Fruit fly (Drosophila melanogaster) whole organism, adult: ENCODE measurements around the gene endos.

Experiments
- CG1620 ChIP-seq: fragments of 200-800 bp; sonication (Bioruptor generic); optimal IDR thresholded peaks from 2 replicates; lab custom pipeline; 2016; ENCODE audit warnings: missing biosample characterization, missing genetic modification characterization
- CG5204 ChIP-seq: fragments of 200-800 bp; sonication (Bioruptor generic); optimal IDR thresholded peaks from 2 replicates; lab custom pipeline; 2016; ENCODE audit warnings: missing biosample characterization, missing genetic modification characterization
- CG7045 ChIP-seq: fragments of 200-800 bp; sonication (Bioruptor generic); optimal IDR thresholded peaks from 2 replicates; lab custom pipeline; 2017; ENCODE audit warnings: missing biosample characterization, mild to moderate bottlenecking, missing genetic modification characterization
- CG7101 ChIP-seq: fragments of 200-800 bp; sonication (Bioruptor generic); optimal IDR thresholded peaks from 2 replicates; lab custom pipeline; 2018; ENCODE audit warnings: missing biosample characterization, mild to moderate bottlenecking, missing genetic modification characterization, moderate library complexity
- Clk ChIP-seq: fragments of 200-800 bp; sonication (Bioruptor generic); optimal IDR thresholded peaks from 2 replicates; lab custom pipeline; 2017; ENCODE audit warnings: missing biosample characterization, missing genetic modification characterization
- Crg-1 ChIP-seq: fragments of 200-800 bp; sonication (Bioruptor generic); optimal IDR thresholded peaks from 2 replicates; lab custom pipeline; 2016; ENCODE audit warnings: missing biosample characterization, missing genetic modification characterization
- bab1 ChIP-seq: fragments of 200-800 bp; sonication (Bioruptor generic); optimal IDR thresholded peaks from 3 replicates; lab custom pipeline; 2019; ENCODE audit warnings: missing biosample characterization, mild to moderate bottlenecking, missing genetic modification characterization, moderate library complexity
- kay ChIP-seq: fragments of 200-800 bp; sonication (Bioruptor generic); peaks from one replicate; lab custom pipeline; 2016; ENCODE audit warnings: missing biosample characterization, missing genetic modification characterization, borderline replicate concordance
- pad ChIP-seq: fragments of 200-800 bp; sonication (Bioruptor generic); optimal IDR thresholded peaks from 3 replicates; lab custom pipeline; 2017; ENCODE audit warnings: missing biosample characterization, missing genetic modification characterization, mild to moderate bottlenecking, moderate library complexity, missing genetic modification reagents
- tj ChIP-seq: fragments of 200-800 bp; sonication (Bioruptor generic); optimal IDR thresholded peaks from 3 replicates; lab custom pipeline; 2017; ENCODE audit warnings: missing biosample characterization, mild to moderate bottlenecking, missing genetic modification characterization, moderate library complexity
- toe ChIP-seq: fragments of 200-800 bp; sonication (Bioruptor generic); optimal IDR thresholded peaks from 2 replicates; lab custom pipeline; 2016; ENCODE audit warnings: missing biosample characterization, missing genetic modification characterization

dm6 chr3L:14036867-14037313 lies 5.4 kb upstream of the endos start, which contains the start of gene Hsp110:
- TF ChIP-seq CG1620 (GFP tag; lab: Kevin White, UChicago) (peak; percentile 43), tj (GFP tag; lab: Kevin White, UChicago) (peak; percentile 48), CG5204 (no peak), CG7045 (GFP tag; lab: Kevin White, UChicago) (no peak), Crg-1 (GFP tag; lab: Kevin White, UChicago) (peak; percentile 43), Clk (GFP tag; lab: Kevin White, UChicago) (no peak), pad (GFP tag; lab: Kevin White, UChicago) (peak; percentile 14), bab1 (GFP tag; lab: Kevin White, UChicago) (peak; percentile 64), kay (GFP tag; lab: Kevin White, UChicago) (peak; percentile 96), CG7101 (tag; lab: Kevin White, UChicago) (peak; percentile 48), toe (GFP tag; lab: Kevin White, UChicago) (no peak)
